Worm (Caenorhabditis elegans) whole organism, L3 larva: ENCODE results near the gene snap-1.
A peak's percentile ranks its signal among the peaks of the same experiment; 100 is the strongest.

ENCODE experiments used
- R02D3.7 ChIP-seq: fragments of 150-350 bp; optimal IDR thresholded peaks from 2 replicates; lab custom pipeline; 2014; ENCODE audit warnings: missing biosample characterization, missing genetic modification characterization
- ZK546.5 ChIP-seq: sonication (generic microtip); optimal IDR thresholded peaks from 2 replicates; lab custom pipeline; 2017; ENCODE audit warnings: missing biosample characterization, missing genetic modification characterization
- aly-2 ChIP-seq: fragments of 150-350 bp; optimal IDR thresholded peaks from 2 replicates; lab custom pipeline; 2014; ENCODE audit warnings: missing biosample characterization, missing genetic modification characterization
- ama-1 ChIP-seq: fragments of 150-350 bp; optimal IDR thresholded peaks from 2 replicates; lab custom pipeline; 2018
- ceh-28 ChIP-seq: fragments of 150-350 bp; optimal IDR thresholded peaks from 2 replicates; lab custom pipeline; 2014; ENCODE audit warnings: missing biosample characterization, missing genetic modification reagents, missing genetic modification characterization
- ceh-82 ChIP-seq: fragments of 150-350 bp; optimal IDR thresholded peaks from 2 replicates; lab custom pipeline; 2014; ENCODE audit warnings: missing biosample characterization, missing genetic modification characterization
- daf-12 ChIP-seq: fragments of 150-350 bp; optimal IDR thresholded peaks from 2 replicates; lab custom pipeline; 2014; ENCODE audit warnings: missing biosample characterization, missing genetic modification reagents, missing genetic modification characterization
- egl-27 ChIP-seq: sonication (generic microtip); optimal IDR thresholded peaks from 4 replicates; lab custom pipeline; 2017; ENCODE audit warnings: missing biosample characterization, missing genetic modification reagents, missing genetic modification characterization
- egl-5 ChIP-seq: fragments of 150-350 bp; optimal IDR thresholded peaks from 2 replicates; lab custom pipeline; 2017; ENCODE audit warnings: missing biosample characterization, missing genetic modification reagents, missing genetic modification characterization, inconsistent platforms
- elt-1 ChIP-seq: fragments of 150-350 bp; optimal IDR thresholded peaks from 2 replicates; lab custom pipeline; 2014; ENCODE audit warnings: missing biosample characterization, missing genetic modification characterization
- elt-2 ChIP-seq: sonication (generic microtip); optimal IDR thresholded peaks from 2 replicates; lab custom pipeline; 2016; ENCODE audit warnings: missing genetic modification reagents, mild to moderate bottlenecking, missing genetic modification characterization, missing compliant biosample characterization
- elt-3 ChIP-seq, 3 experiments: fragments of 150-350 bp in 1 of 3; sonication (generic microtip) in 2 of 3; optimal IDR thresholded peaks; 2 replicates in 2 of 3; 4 replicates in 1 of 3; lab custom pipeline; 2014 to 2017; ENCODE audit warnings: missing biosample characterization in 3 of 3, missing genetic modification characterization in 3 of 3
- eor-1 ChIP-seq, 2 experiments: fragments of 150-350 bp; optimal IDR thresholded peaks; 2 replicates each; lab custom pipeline; 2014 to 2018; ENCODE audit warnings: missing biosample characterization in 2 of 2, missing genetic modification characterization in 2 of 2
- fkh-10 ChIP-seq: sonication (generic microtip); optimal IDR thresholded peaks from 2 replicates; lab custom pipeline; 2017; ENCODE audit warnings: missing biosample characterization, missing genetic modification reagents, missing genetic modification characterization
- fkh-2 ChIP-seq: fragments of 150-350 bp; optimal IDR thresholded peaks from 2 replicates; lab custom pipeline; 2014; ENCODE audit warnings: missing biosample characterization, missing genetic modification reagents, missing genetic modification characterization
- fos-1 ChIP-seq: fragments of 150-350 bp; optimal IDR thresholded peaks from 2 replicates; lab custom pipeline; 2014; ENCODE audit warnings: missing biosample characterization, missing genetic modification characterization
- lin-15B ChIP-seq: fragments of 150-350 bp; optimal IDR thresholded peaks from 2 replicates; lab custom pipeline; 2014; ENCODE audit warnings: missing biosample characterization, missing genetic modification characterization
- lin-39 ChIP-seq: fragments of 150-350 bp; optimal IDR thresholded peaks from 2 replicates; lab custom pipeline; 2018; ENCODE audit warnings: missing biosample characterization, missing genetic modification reagents, missing genetic modification characterization
- mdl-1 ChIP-seq: fragments of 150-350 bp; optimal IDR thresholded peaks from 2 replicates; lab custom pipeline; 2014; ENCODE audit warnings: missing biosample characterization, missing genetic modification characterization
- mml-1 ChIP-seq: fragments of 150-350 bp; sonication (generic microtip); optimal IDR thresholded peaks from 3 replicates; lab custom pipeline; 2014; ENCODE audit warnings: missing biosample characterization, missing genetic modification characterization
- nfya-1 ChIP-seq: sonication (generic microtip); optimal IDR thresholded peaks from 2 replicates; lab custom pipeline; 2017; ENCODE audit warnings: missing genetic modification characterization, mild to moderate bottlenecking, missing compliant biosample characterization, antibody characterized with exemption, moderate library complexity; ENCODE audit not compliant: insufficient read depth
- nhr-11 ChIP-seq: fragments of 150-350 bp; optimal IDR thresholded peaks from 2 replicates; lab custom pipeline; 2014; ENCODE audit warnings: missing biosample characterization, missing genetic modification characterization
- nhr-23 ChIP-seq: fragments of 150-350 bp; optimal IDR thresholded peaks from 2 replicates; lab custom pipeline; 2014; ENCODE audit warnings: missing biosample characterization, missing genetic modification reagents, missing genetic modification characterization
- nhr-237 ChIP-seq: fragments of 150-350 bp; optimal IDR thresholded peaks from 2 replicates; lab custom pipeline; 2014; ENCODE audit warnings: missing biosample characterization, missing genetic modification characterization
- nhr-28 ChIP-seq: fragments of 150-350 bp; optimal IDR thresholded peaks from 2 replicates; lab custom pipeline; 2014; ENCODE audit warnings: missing biosample characterization, missing genetic modification characterization
- nhr-67 ChIP-seq: fragments of 150-350 bp; optimal IDR thresholded peaks from 2 replicates; lab custom pipeline; 2014; ENCODE audit warnings: missing biosample characterization, missing genetic modification characterization
- nhr-76 ChIP-seq: fragments of 150-350 bp; sonication (generic microtip); optimal IDR thresholded peaks from 5 replicates; lab custom pipeline; 2014; ENCODE audit warnings: missing biosample characterization, missing genetic modification characterization
- nhr-77 ChIP-seq: fragments of 150-350 bp; optimal IDR thresholded peaks from 2 replicates; lab custom pipeline; 2014; ENCODE audit warnings: missing biosample characterization, missing genetic modification characterization
- pha-4 ChIP-seq: fragments of 150-350 bp; optimal IDR thresholded peaks from 2 replicates; lab custom pipeline; 2014; ENCODE audit warnings: missing biosample characterization, missing genetic modification reagents, missing genetic modification characterization
- pqm-1 ChIP-seq: fragments of 150-350 bp; optimal IDR thresholded peaks from 2 replicates; lab custom pipeline; 2017; ENCODE audit warnings: missing biosample characterization, missing genetic modification characterization, inconsistent platforms
- sea-2 ChIP-seq: fragments of 150-350 bp; sonication (generic microtip); optimal IDR thresholded peaks from 4 replicates; lab custom pipeline; 2014; ENCODE audit warnings: missing biosample characterization, missing genetic modification reagents, missing genetic modification characterization
- skn-1 ChIP-seq: fragments of 150-350 bp; optimal IDR thresholded peaks from 2 replicates; lab custom pipeline; 2014; ENCODE audit warnings: missing biosample characterization, missing genetic modification characterization
- snpc-4 ChIP-seq: fragments of 150-350 bp; optimal IDR thresholded peaks from 2 replicates; lab custom pipeline; 2014; ENCODE audit warnings: missing biosample characterization, missing genetic modification characterization
- tbx-2 ChIP-seq: sonication (generic microtip); optimal IDR thresholded peaks from 2 replicates; lab custom pipeline; 2016; ENCODE audit warnings: mild to moderate bottlenecking, missing genetic modification characterization, missing compliant biosample characterization
- unc-39 ChIP-seq: sonication (generic microtip); optimal IDR thresholded peaks from 4 replicates; lab custom pipeline; 2017; ENCODE audit warnings: missing biosample characterization, missing genetic modification characterization
- unc-62 ChIP-seq: fragments of 150-350 bp; sonication (generic microtip); optimal IDR thresholded peaks from 4 replicates; lab custom pipeline; 2014; ENCODE audit warnings: missing biosample characterization, missing genetic modification reagents, missing genetic modification characterization

snap-1 gene

DNA sequence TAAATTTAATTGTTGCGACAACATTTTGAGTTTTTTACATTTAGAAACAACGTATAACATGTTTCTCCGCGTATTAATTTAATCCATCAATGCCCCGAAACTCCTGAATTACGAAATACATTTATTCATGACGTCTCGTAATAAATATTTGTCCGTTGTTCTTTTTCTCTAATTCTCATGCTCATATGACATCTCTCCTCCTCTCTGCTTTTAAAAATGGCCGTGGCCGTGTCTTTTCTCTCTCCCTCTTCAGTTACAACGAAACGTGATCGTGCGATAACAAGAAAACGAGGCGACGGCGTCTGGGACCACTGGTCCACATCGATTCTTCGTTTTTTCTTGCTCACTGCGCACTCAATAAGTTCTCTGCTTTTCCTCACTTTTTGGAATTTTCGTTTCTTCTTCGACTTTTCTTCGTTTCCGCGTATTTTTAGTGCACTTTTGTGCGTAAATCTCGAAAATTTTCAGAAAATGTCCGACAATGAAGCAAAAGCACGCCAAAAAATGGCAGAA lies at the start of gene snap-1:
TSS of gene snap-1 (plus strand) at position 463 of the 513 bp plus-strand sequence.
- TF ChIP-seq ZK546.5 (no peak), nfya-1 (peak; percentile 74), pha-4 (tag; lab: Kevin White, UChicago) (peak; percentile 60), elt-2 (peak; percentile 5), snpc-4 (tag; lab: Kevin White, UChicago) (peak; percentile 65), fkh-10 (GFP tag; lab: Kevin White, UChicago) (no peak), nhr-11 (no peak), lin-15B (tag; lab: Kevin White, UChicago) (peak; percentile 72), nhr-76 (tag; lab: Kevin White, UChicago) (no peak), sea-2 (GFP tag; lab: Kevin White, UChicago) (no peak), tbx-2 (no peak), lin-39 (tag; lab: Kevin White, UChicago) (peak; percentile 35), daf-12 (no peak), pqm-1 (peak; percentile 11), nhr-77 (tag; lab: Kevin White, UChicago) (no peak), ama-1 (lab: Kevin White, UChicago) (peak; percentile 23), elt-1 (peak; percentile 5), mml-1 (no peak), egl-5 (no peak), nhr-28 (no peak)

- TF ChIP-seq unc-62 (GFP tag; lab: Kevin White, UChicago), result no peak
- TF ChIP-seq tbx-2, result no peak
- TF ChIP-seq ZK546.5, result no peak
- no peak for TF ChIP-seq unc-39 (tag; lab: Kevin White, UChicago)
- TF ChIP-seq R02D3.7, result no peak
- TF ChIP-seq lin-15B (tag; lab: Kevin White, UChicago), result no peak
- TF ChIP-seq elt-3 (tag; optimal IDR thresholded peaks at IDR 0.05; lab: Kevin White, UChicago), result no peak
- no peak for TF ChIP-seq snpc-4 (tag; lab: Kevin White, UChicago)
- TF ChIP-seq nhr-237, result no peak
- no peak for TF ChIP-seq fos-1 (tag; lab: Kevin White, UChicago)
These were observed 48.8 kb upstream of the snap-1 start, which contains the start of gene str-131 for ce11 chrV:8081579-8081978. Gene str-131 (minus strand): TSS chrV:8081679.

- TF ChIP-seq ceh-82, result no peak
- TF ChIP-seq mdl-1 (tag; lab: Kevin White, UChicago), result no peak
- no peak for TF ChIP-seq nfya-1
- TF ChIP-seq elt-3 (tag; optimal IDR thresholded peaks at IDR 0.05; lab: Kevin White, UChicago), result no peak
- no peak for TF ChIP-seq nhr-237
- no peak for TF ChIP-seq fkh-2 (tag; lab: Kevin White, UChicago)
- TF ChIP-seq egl-27 (tag; lab: Kevin White, UChicago), result no peak
- TF ChIP-seq unc-39 (tag; lab: Kevin White, UChicago), result no peak
- no peak for TF ChIP-seq ama-1 (lab: Kevin White, UChicago)
- no peak for TF ChIP-seq elt-1
- TF ChIP-seq nhr-67 (tag; lab: Kevin White, UChicago), result no peak
- no peak for TF ChIP-seq ceh-28 (tag; lab: Kevin White, UChicago)
- TF ChIP-seq mml-1, result no peak
- no peak for TF ChIP-seq fkh-10 (GFP tag; lab: Kevin White, UChicago)
- no peak for TF ChIP-seq ZK546.5
- no peak for TF ChIP-seq nhr-23 (tag; lab: Kevin White, UChicago)
- no peak for TF ChIP-seq egl-5
These were observed 45.3 kb upstream of the snap-1 start, which contains the start of gene C09H5.7 for ce11 chrV:8085141-8085540. Gene C09H5.7 (minus strand): TSS chrV:8085241.

- TF ChIP-seq nhr-28, result no peak
- no peak for TF ChIP-seq fkh-10 (GFP tag; lab: Kevin White, UChicago)
- TF ChIP-seq egl-27 (tag; lab: Kevin White, UChicago), result no peak
- no peak for TF ChIP-seq fos-1 (tag; lab: Kevin White, UChicago)
- no peak for TF ChIP-seq ZK546.5
These were observed 39.8 kb upstream of the snap-1 start, which contains the start of gene str-130 for ce11 chrV:8090595-8090994. Gene str-130 (minus strand): TSS chrV:8090695.

DNA sequence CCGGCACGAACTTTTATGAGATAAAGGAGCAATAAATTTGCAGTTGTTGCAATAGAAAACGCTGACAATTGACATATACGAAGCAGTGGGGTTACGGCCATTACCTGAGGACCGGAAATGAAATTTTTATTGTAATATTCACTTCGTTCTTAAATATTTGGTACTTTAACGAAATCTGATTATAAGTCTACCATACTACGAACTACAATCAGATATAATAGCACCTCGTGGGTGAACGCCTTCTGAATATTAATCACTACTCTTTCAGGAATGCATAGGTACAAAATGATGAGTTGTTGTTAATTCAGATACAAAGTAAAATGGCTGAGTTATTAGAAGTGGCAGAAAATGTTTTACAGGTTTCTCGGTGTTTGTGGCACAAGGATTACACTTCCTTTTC lies 38.0 kb upstream of the snap-1 start, which contains the start of gene str-129:
TSS of gene str-129 (minus strand) at position 101 of the 400 bp plus-strand sequence.
- TF ChIP-seq skn-1 (tag; lab: Kevin White, UChicago), result no peak
- TF ChIP-seq aly-2 (tag; lab: Kevin White, UChicago), result no peak
- TF ChIP-seq lin-15B (tag; lab: Kevin White, UChicago), result no peak
- no peak for TF ChIP-seq eor-1 (tag; optimal IDR thresholded peaks at IDR 0.05; lab: Kevin White, UChicago)
- TF ChIP-seq lin-39 (tag; lab: Kevin White, UChicago), result no peak
- TF ChIP-seq nhr-23 (tag; lab: Kevin White, UChicago), result no peak
